Worm (Caenorhabditis elegans): ENCODE data around the gene enri-2.

ce11 chrX:14523275-14523674 is 22.4 kb upstream of the enri-2 start, which contains the start of gene nspc-16:
- TF ChIP-seq nhr-237 (tag; optimal IDR thresholded peaks at IDR 0.05): no peak
- TF ChIP-seq lsy-2 (tag; optimal IDR thresholded peaks at IDR 0.05): no peak
- no peak for TF ChIP-seq tbx-8 (GFP tag; optimal IDR thresholded peaks at IDR 0.05)
- TF ChIP-seq snpc-4 (tag; optimal IDR thresholded peaks at IDR 0.05): no peak
- no peak for TF ChIP-seq lin-13 (tag; optimal IDR thresholded peaks at IDR 0.05)

Data from whole organism, mixed stage, embryonic.